Fruit fly (Drosophila melanogaster) whole organism, embryonic: Measurements from ENCODE around the gene Mo25.

Experiments used
- CG10267 ChIP-seq: fragments of 200-800 bp; sonication (Bioruptor generic); optimal IDR thresholded peaks from 2 replicates; lab custom pipeline; 2018; ENCODE audit warnings: missing biosample characterization, mild to moderate bottlenecking, missing genetic modification characterization, moderate library complexity
- CG11723 ChIP-seq: fragments of 200-800 bp; sonication (Bioruptor generic); optimal IDR thresholded peaks from 2 replicates; lab custom pipeline; 2017; ENCODE audit warnings: missing biosample characterization, mild to moderate bottlenecking, missing genetic modification characterization
- CG14667 ChIP-seq: fragments of 200-800 bp; sonication (Bioruptor generic); IDR thresholded peaks from 2 replicates; pipeline ENCODE4 v1.3.6; 2022; ENCODE audit warnings: missing biosample characterization, missing genetic modification characterization
- CG15601 ChIP-seq: fragments of 200-800 bp; sonication (Bioruptor generic); optimal IDR thresholded peaks from 3 replicates; lab custom pipeline; 2019; ENCODE audit warnings: missing biosample characterization, mild to moderate bottlenecking, missing genetic modification characterization, moderate library complexity
- CG16863 ChIP-seq: fragments of 200-800 bp; sonication (Bioruptor generic); optimal IDR thresholded peaks from 3 replicates; lab custom pipeline; 2016; ENCODE audit warnings: missing biosample characterization, missing genetic modification characterization
- CG17186 ChIP-seq: fragments of 200-800 bp; sonication (Bioruptor generic); optimal IDR thresholded peaks from 3 replicates; lab custom pipeline; 2017; ENCODE audit warnings: missing biosample characterization, missing genetic modification reagents, missing genetic modification characterization
- CG17568 ChIP-seq: fragments of 200-800 bp; sonication (Bioruptor generic); optimal IDR thresholded peaks from 2 replicates; lab custom pipeline; 2018; ENCODE audit warnings: missing biosample characterization, mild to moderate bottlenecking, missing genetic modification characterization, moderate library complexity
- CG18764 ChIP-seq: fragments of 200-800 bp; sonication (Bioruptor generic); optimal IDR thresholded peaks from 3 replicates; lab custom pipeline; 2016; ENCODE audit warnings: missing biosample characterization, missing genetic modification characterization
- CG2202 ChIP-seq: fragments of 200-800 bp; sonication (Bioruptor generic); optimal IDR thresholded peaks from 2 replicates; lab custom pipeline; 2018; ENCODE audit warnings: missing biosample characterization, mild to moderate bottlenecking, missing genetic modification characterization
- CG32532 ChIP-seq: fragments of 200-800 bp; sonication (Bioruptor generic); IDR thresholded peaks from 2 replicates; pipeline ENCODE4 v1.3.6; 2022; ENCODE audit warnings: missing biosample characterization, missing genetic modification characterization
- CG32767 ChIP-seq: fragments of 200-800 bp; sonication (Bioruptor generic); IDR thresholded peaks from 2 replicates; pipeline ENCODE4 v1.3.6; 2022; ENCODE audit warnings: missing biosample characterization, missing genetic modification characterization
- CG4404 ChIP-seq: fragments of 200-800 bp; sonication (Bioruptor generic); IDR thresholded peaks from 2 replicates; pipeline ENCODE4 v1.3.6; 2022; ENCODE audit warnings: missing biosample characterization, missing genetic modification characterization
- CG6813 ChIP-seq: fragments of 200-800 bp; sonication (Bioruptor generic); optimal IDR thresholded peaks from 2 replicates; lab custom pipeline; 2017; ENCODE audit warnings: missing biosample characterization, missing genetic modification characterization, mild to moderate bottlenecking, moderate library complexity, missing genetic modification reagents
- CG7745 ChIP-seq: fragments of 200-800 bp; sonication (Bioruptor generic); optimal IDR thresholded peaks from 2 replicates; lab custom pipeline; 2018; ENCODE audit warnings: missing biosample characterization, mild to moderate bottlenecking, missing genetic modification characterization, moderate library complexity
- CG7786 ChIP-seq: fragments of 200-800 bp; sonication (Bioruptor generic); optimal IDR thresholded peaks from 2 replicates; lab custom pipeline; 2016; ENCODE audit warnings: missing biosample characterization, missing genetic modification characterization
- CG8765 ChIP-seq: fragments of 200-800 bp; sonication (Bioruptor generic); IDR thresholded peaks from 2 replicates; pipeline ENCODE4 v1.3.6; 2022; ENCODE audit warnings: missing biosample characterization, missing genetic modification characterization
- CG9437 ChIP-seq: fragments of 200-800 bp; sonication (Bioruptor generic); optimal IDR thresholded peaks from 2 replicates; lab custom pipeline; 2018; ENCODE audit warnings: missing biosample characterization, mild to moderate bottlenecking, missing genetic modification characterization
- Chrac-16 ChIP-seq: fragments of 200-800 bp; sonication (Bioruptor generic); optimal IDR thresholded peaks from 3 replicates; lab custom pipeline; 2016; ENCODE audit warnings: missing biosample characterization, missing genetic modification characterization
- CoRest ChIP-seq: fragments of 200-800 bp; sonication (Bioruptor generic); optimal IDR thresholded peaks from 3 replicates; lab custom pipeline; 2018; ENCODE audit warnings: missing biosample characterization, mild to moderate bottlenecking, missing genetic modification characterization, moderate library complexity
- Dad ChIP-seq: fragments of 200-800 bp; sonication (Bioruptor generic); optimal IDR thresholded peaks from 3 replicates; lab custom pipeline; 2016; ENCODE audit warnings: missing biosample characterization, missing genetic modification characterization
- Dek ChIP-seq: fragments of 200-800 bp; sonication (Bioruptor generic); optimal IDR thresholded peaks from 3 replicates; lab custom pipeline; 2019; ENCODE audit warnings: missing biosample characterization, mild to moderate bottlenecking, missing genetic modification characterization, moderate library complexity
- Dp ChIP-seq: fragments of 200-800 bp; sonication (Bioruptor generic); optimal IDR thresholded peaks from 2 replicates; lab custom pipeline; 2018; ENCODE audit warnings: missing biosample characterization, mild to moderate bottlenecking, missing genetic modification characterization, moderate library complexity
- HLHmδ ChIP-seq: fragments of 200-800 bp; sonication (Bioruptor generic); optimal IDR thresholded peaks from 2 replicates; lab custom pipeline; 2018; ENCODE audit warnings: missing biosample characterization, mild to moderate bottlenecking, missing genetic modification characterization, moderate library complexity
- Hr78 ChIP-seq, 2 experiments: fragments of 200-800 bp in 1 of 2; fragments of >200 bp in 1 of 2; sonication (Bioruptor generic) in 1 of 2; optimal IDR thresholded peaks; 2 replicates each; lab custom pipeline; 2017 to 2019; ENCODE audit warnings: missing biosample characterization in 2 of 2, missing genetic modification characterization in 2 of 2, mild to moderate bottlenecking in 1 of 2, moderate library complexity in 1 of 2
- Kr ChIP-seq: fragments of 200-800 bp; sonication (Bioruptor generic); optimal IDR thresholded peaks from 2 replicates; lab custom pipeline; 2017; ENCODE audit warnings: missing biosample characterization, mild to moderate bottlenecking, missing genetic modification characterization
- Lhr ChIP-seq: fragments of 200-800 bp; sonication (Bioruptor generic); optimal IDR thresholded peaks from 3 replicates; lab custom pipeline; 2017; ENCODE audit warnings: mild to moderate bottlenecking, missing biosample characterization, missing genetic modification reagents, missing genetic modification characterization
- Poxn ChIP-seq: fragments of 200-800 bp; sonication (Bioruptor generic); IDR thresholded peaks from 2 replicates; pipeline ENCODE4 v1.3.6; 2022; ENCODE audit warnings: missing biosample characterization, missing genetic modification characterization
- Scr ChIP-seq: fragments of 200-800 bp; sonication (Bioruptor generic); IDR thresholded peaks from 2 replicates; pipeline ENCODE4 v1.3.6; 2022; ENCODE audit warnings: missing biosample characterization, missing genetic modification characterization; ENCODE audit not compliant: partially characterized antibody
- ac ChIP-seq: fragments of 200-800 bp; sonication (Bioruptor generic); optimal IDR thresholded peaks from 3 replicates; lab custom pipeline; 2017; ENCODE audit warnings: missing biosample characterization, mild to moderate bottlenecking, missing genetic modification characterization
- amos ChIP-seq: fragments of 200-800 bp; sonication (Bioruptor generic); IDR thresholded peaks from 2 replicates; pipeline ENCODE4 v1.3.6; 2022; ENCODE audit warnings: missing biosample characterization, missing genetic modification characterization; ENCODE audit not compliant: partially characterized antibody
- ash1 ChIP-seq: fragments of 200-800 bp; sonication (Bioruptor generic); optimal IDR thresholded peaks from 2 replicates; lab custom pipeline; 2018; ENCODE audit warnings: missing biosample characterization, mild to moderate bottlenecking, missing genetic modification characterization
- emc ChIP-seq: fragments of 200-800 bp; sonication (Bioruptor generic); optimal IDR thresholded peaks from 2 replicates; lab custom pipeline; 2016; ENCODE audit warnings: missing biosample characterization, missing genetic modification characterization
- ems ChIP-seq: fragments of 200-800 bp; sonication (Bioruptor generic); optimal IDR thresholded peaks from 3 replicates; lab custom pipeline; 2016; ENCODE audit warnings: missing biosample characterization, missing genetic modification characterization
- fd3F ChIP-seq: fragments of 200-800 bp; sonication (Bioruptor generic); optimal IDR thresholded peaks from 2 replicates; lab custom pipeline; 2018; ENCODE audit warnings: missing biosample characterization, mild to moderate bottlenecking, missing genetic modification characterization, moderate library complexity
- fru ChIP-seq: fragments of >200 bp; optimal IDR thresholded peaks from 2 replicates; lab custom pipeline; 2017
- gcm2 ChIP-seq: fragments of 200-800 bp; sonication (Bioruptor generic); optimal IDR thresholded peaks from 2 replicates; lab custom pipeline; 2016; ENCODE audit warnings: missing biosample characterization, missing genetic modification characterization
- inv ChIP-seq: fragments of 200-800 bp; sonication (Bioruptor generic); IDR thresholded peaks from 2 replicates; pipeline ENCODE4 v1.3.6; 2022; ENCODE audit warnings: missing biosample characterization, missing genetic modification characterization; ENCODE audit not compliant: partially characterized antibody
- knrl ChIP-seq: fragments of 200-800 bp; sonication (Bioruptor generic); IDR thresholded peaks from 3 replicates; pipeline ENCODE4 v1.3.6; 2022; ENCODE audit warnings: missing biosample characterization, missing genetic modification characterization; ENCODE audit not compliant: partially characterized antibody
- lab ChIP-seq: fragments of 200-800 bp; sonication (Bioruptor generic); optimal IDR thresholded peaks from 3 replicates; lab custom pipeline; 2017; ENCODE audit warnings: missing biosample characterization, missing genetic modification characterization, mild to moderate bottlenecking, moderate library complexity, missing genetic modification reagents
- mld ChIP-seq: fragments of 200-800 bp; sonication (Bioruptor generic); IDR thresholded peaks from 3 replicates; pipeline ENCODE4 v1.3.6; 2022; ENCODE audit warnings: missing biosample characterization, missing genetic modification characterization; ENCODE audit not compliant: partially characterized antibody
- nmo ChIP-seq: fragments of 200-800 bp; sonication (Bioruptor generic); optimal IDR thresholded peaks from 2 replicates; lab custom pipeline; 2018; ENCODE audit warnings: missing biosample characterization, mild to moderate bottlenecking, missing genetic modification characterization, moderate library complexity
- p53 ChIP-seq: fragments of 200-800 bp; sonication (Bioruptor generic); optimal IDR thresholded peaks from 2 replicates; lab custom pipeline; 2016; ENCODE audit warnings: missing biosample characterization, missing genetic modification characterization
- pita ChIP-seq: fragments of 200-800 bp; sonication (Bioruptor generic); optimal IDR thresholded peaks from 2 replicates; lab custom pipeline; 2017; ENCODE audit warnings: missing biosample characterization, mild to moderate bottlenecking, missing genetic modification characterization
- prd ChIP-seq, 3 experiments: fragments of >200 bp in 2 of 3; fragments of 200-800 bp in 1 of 3; sonication (Bioruptor generic) in 1 of 3; optimal IDR thresholded peaks in 2 of 3; IDR thresholded peaks in 1 of 3; 2 replicates in 2 of 3; 3 replicates in 1 of 3; pipeline versions ENCODE4 v1.3.6 to Lab custom; 2017 to 2022; ENCODE audit warnings: missing biosample characterization in 1 of 3, missing genetic modification characterization in 1 of 3
- pzg ChIP-seq: fragments of 200-800 bp; sonication (Bioruptor generic); optimal IDR thresholded peaks from 3 replicates; lab custom pipeline; 2018; ENCODE audit warnings: missing biosample characterization, mild to moderate bottlenecking, missing genetic modification characterization, moderate library complexity
- row ChIP-seq: fragments of 200-800 bp; sonication (Bioruptor generic); IDR thresholded peaks from 3 replicates; pipeline ENCODE4 v1.3.6; 2022; ENCODE audit warnings: missing biosample characterization, missing genetic modification characterization
- stc ChIP-seq: fragments of 200-800 bp; sonication (Bioruptor generic); IDR thresholded peaks from 2 replicates; pipeline ENCODE4 v1.3.6; 2022; ENCODE audit warnings: missing biosample characterization, missing genetic modification characterization
- vfl ChIP-seq: fragments of 200-800 bp; sonication (Bioruptor generic); optimal IDR thresholded peaks from 2 replicates; lab custom pipeline; 2016; ENCODE audit warnings: missing biosample characterization, missing genetic modification characterization
- zen ChIP-seq: fragments of 200-800 bp; sonication (Bioruptor generic); optimal IDR thresholded peaks from 3 replicates; lab custom pipeline; 2018; ENCODE audit warnings: missing biosample characterization, mild to moderate bottlenecking, missing genetic modification characterization, moderate library complexity

The Mo25 gene

DNA sequence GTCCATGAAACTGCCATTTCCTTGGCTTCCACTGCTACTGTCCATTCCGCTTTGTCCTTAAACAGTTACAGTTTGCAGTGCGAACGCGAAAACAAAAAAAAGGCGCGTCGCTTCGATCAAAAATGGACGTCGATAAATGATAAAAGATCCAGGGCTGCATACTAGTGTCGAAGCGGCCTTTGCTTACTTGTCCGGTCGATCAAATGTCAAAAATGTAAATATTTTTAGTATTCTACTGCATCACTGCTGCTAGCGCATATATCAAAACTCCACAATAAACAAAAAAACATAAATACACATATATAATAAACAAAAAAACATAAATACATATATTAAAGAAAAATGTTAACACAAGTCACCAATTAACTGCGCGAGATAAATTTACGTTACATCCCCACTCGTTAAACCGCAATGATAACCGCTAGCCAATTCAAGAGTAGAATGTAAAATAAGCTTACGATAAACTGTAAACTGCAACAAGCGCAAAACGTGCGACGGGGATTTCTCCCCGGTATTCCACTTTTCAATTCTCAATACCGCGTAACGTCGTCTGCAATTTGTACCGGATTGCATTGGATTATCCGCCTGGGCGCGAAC, 20.3 kb downstream of the Mo25 start, which contains the start of the genes spd-2 and Apl (continued):
- TF ChIP-seq CoRest (tag; lab: Kevin White, UChicago) = peak; percentile 22
- no peak for TF ChIP-seq CG2202
- TF ChIP-seq inv = peak; percentile 19; the same call in 1 of the 2 replicates
- TF ChIP-seq CG7745 = no peak
- no peak for TF ChIP-seq fru (lab: Kevin White, UChicago)
- no peak for TF ChIP-seq Chrac-16 (GFP tag; lab: Kevin White, UChicago)
- TF ChIP-seq HLHmδ (GFP tag; lab: Kevin White, UChicago) = no peak
- no peak for TF ChIP-seq ac (GFP tag; lab: Kevin White, UChicago)
- no peak for TF ChIP-seq CG32532
- peak; percentile 57 for TF ChIP-seq Scr (GFP tag; lab: Robert Waterston, UW)
- no peak for TF ChIP-seq prd (optimal IDR thresholded peaks at IDR 0.05; lab: Kevin White, UChicago)
- no peak for TF ChIP-seq prd (GFP tag; IDR thresholded peaks at IDR 0.05; lab: Robert Waterston, UW)
- no peak for TF ChIP-seq Dad (GFP tag; lab: Kevin White, UChicago)
- peak; percentile 59 for TF ChIP-seq knrl (GFP tag; lab: Robert Waterston, UW)
- TF ChIP-seq gcm2 (GFP tag; lab: Kevin White, UChicago) = no peak
- TF ChIP-seq CG14667 (GFP tag; lab: Robert Waterston, UW) = no peak
- peak; percentile 30 for TF ChIP-seq CG17186 (GFP tag; lab: Kevin White, UChicago)
- TF ChIP-seq ash1 (GFP tag; lab: Kevin White, UChicago) = no peak
- no peak for TF ChIP-seq Kr (GFP tag; lab: Kevin White, UChicago)
- TF ChIP-seq row (GFP tag; lab: Robert Waterston, UW) = 0 out of 3 replicates have a peak, but pooled peaks have one; percentile 12
- TF ChIP-seq fd3F (GFP tag; lab: Kevin White, UChicago) = no peak
- TF ChIP-seq CG7786 (GFP tag; lab: Kevin White, UChicago) = no peak
- TF ChIP-seq CG18764 (GFP tag; lab: Kevin White, UChicago) = peak; percentile 51
- TF ChIP-seq Hr78 (GFP tag; optimal IDR thresholded peaks at IDR 0.05; lab: Kevin White, UChicago) = no peak
- no peak for TF ChIP-seq lab (GFP tag; lab: Kevin White, UChicago)
- TF ChIP-seq CG11723 (GFP tag; lab: Kevin White, UChicago) = no peak
- TF ChIP-seq Poxn = no peak
- TF ChIP-seq ems (GFP tag; lab: Kevin White, UChicago) = no peak
- TF ChIP-seq CG15601 = peak; percentile 2
- TF ChIP-seq CG16863 = no peak
- TF ChIP-seq stc = no peak
- peak; percentile 12 for TF ChIP-seq Lhr
- no peak for TF ChIP-seq pita (GFP tag; lab: Kevin White, UChicago)
- TF ChIP-seq CG32767 (GFP tag; lab: Robert Waterston, UW) = no peak
- TF ChIP-seq CG8765 (GFP tag; lab: Robert Waterston, UW) = no peak
- no peak for TF ChIP-seq CG6813 (GFP tag; lab: Kevin White, UChicago)
- no peak for TF ChIP-seq zen
- TF ChIP-seq nmo (GFP tag; lab: Kevin White, UChicago) = peak; percentile 27
- TF ChIP-seq Dp (GFP tag; lab: Kevin White, UChicago) = peak; percentile 82
- TF ChIP-seq pzg (GFP tag; lab: Kevin White, UChicago) = peak; percentile 19
- no peak for TF ChIP-seq emc
- TF ChIP-seq CG10267 (tag; lab: Kevin White, UChicago) = peak; percentile 19
- no peak for TF ChIP-seq mld (GFP tag; lab: Robert Waterston, UW)
- TF ChIP-seq vfl (GFP tag; lab: Kevin White, UChicago) = no peak
- TF ChIP-seq CG9437 (GFP tag; lab: Kevin White, UChicago) = peak; percentile 81
- no peak for TF ChIP-seq CG4404 (GFP tag; lab: Robert Waterston, UW)
- no peak for TF ChIP-seq Dek (tag; lab: Kevin White, UChicago)
- TF ChIP-seq amos = peak; percentile 57
- no peak for TF ChIP-seq p53 (GFP tag; lab: Kevin White, UChicago)
- no peak for TF ChIP-seq CG17568 (GFP tag; lab: Kevin White, UChicago)
